Worm (Caenorhabditis elegans): ENCODE data around the gene srh-245.

The srh-245 gene

DNA sequence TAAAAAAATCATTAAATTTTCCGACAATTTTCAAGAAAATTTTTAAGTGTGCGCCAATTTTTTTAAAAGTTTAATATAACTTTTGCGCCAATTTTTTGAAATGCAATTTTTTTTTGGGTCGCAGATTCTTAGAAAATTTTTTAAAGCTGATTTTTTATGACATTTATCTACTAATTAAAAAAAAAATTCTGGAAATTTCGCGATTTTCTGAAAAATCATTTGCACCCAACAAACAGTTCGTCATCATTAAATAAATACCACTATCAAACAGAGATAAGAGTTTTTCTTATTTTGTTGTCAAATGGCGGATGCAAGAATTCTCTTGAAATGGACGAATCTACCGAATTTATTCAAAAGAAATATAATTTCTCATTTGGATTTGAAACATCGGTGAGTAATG lies 40.4 kb downstream of the srh-245 start, which contains the start of gene F48G7.13:
TSS of gene F48G7.13 (plus strand) at position 301 of the 400 bp plus-strand sequence.
- TF ChIP-seq lin-15B (tag; optimal IDR thresholded peaks at IDR 0.05): no peak
- no peak for TF ChIP-seq snpc-4 (tag; optimal IDR thresholded peaks at IDR 0.05)
- no peak for TF ChIP-seq ZK546.5 (tag; optimal IDR thresholded peaks at IDR 0.05)
- TF ChIP-seq nhr-28 (tag; optimal IDR thresholded peaks at IDR 0.05): no peak
- no peak for TF ChIP-seq ceh-16 (tag; optimal IDR thresholded peaks at IDR 0.05)
- TF ChIP-seq jun-1 (tag; optimal IDR thresholded peaks at IDR 0.05): no peak
- TF ChIP-seq nhr-76 (tag; optimal IDR thresholded peaks at IDR 0.05): no peak
- no peak for TF ChIP-seq elt-2 (tag; optimal IDR thresholded peaks at IDR 0.05)
- TF ChIP-seq fkh-2 (tag; optimal IDR thresholded peaks at IDR 0.05): no peak
- TF ChIP-seq mdl-1 (tag; optimal IDR thresholded peaks at IDR 0.05): no peak
- no peak for TF ChIP-seq hmg-11 (tag; optimal IDR thresholded peaks at IDR 0.05)

DNA sequence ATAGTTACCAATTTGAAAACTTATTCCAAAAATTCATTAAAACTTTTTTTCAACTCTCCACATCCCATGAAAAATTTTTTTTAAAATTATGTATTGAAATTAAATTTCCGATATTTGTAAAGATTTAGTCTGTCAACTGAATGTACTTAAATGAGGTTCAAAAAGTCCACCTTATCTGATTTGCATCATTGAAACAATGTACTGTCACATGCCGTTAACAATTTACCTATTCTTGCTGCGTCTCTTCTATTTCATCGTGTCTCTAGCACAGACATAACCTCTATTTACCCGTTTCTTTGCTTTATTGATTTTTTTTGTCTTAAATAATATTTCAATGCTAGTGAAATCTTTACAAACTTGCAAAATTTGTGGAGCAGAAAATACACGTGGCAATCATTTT lies 45.5 kb downstream of the srh-245 start, which contains the start of gene nhr-90:
TSS of gene nhr-90 (plus strand) at position 296 of the 400 bp plus-strand sequence.
- peak; percentile 41 for TF ChIP-seq elt-2 (tag; optimal IDR thresholded peaks at IDR 0.05)
- TF ChIP-seq nhr-67 (tag; optimal IDR thresholded peaks at IDR 0.05): no peak
- peak; percentile 25 for TF ChIP-seq nhr-23 (tag; optimal IDR thresholded peaks at IDR 0.05)
- peak; percentile 31 for TF ChIP-seq pqm-1 (tag; optimal IDR thresholded peaks at IDR 0.05)
- no peak for TF ChIP-seq nhr-237 (tag; optimal IDR thresholded peaks at IDR 0.05)
- peak; percentile 17 for TF ChIP-seq nhr-25 (tag; optimal IDR thresholded peaks at IDR 0.05)
- no peak for TF ChIP-seq lsy-12 (tag; optimal IDR thresholded peaks at IDR 0.05)
- TF ChIP-seq fos-1 (tag; optimal IDR thresholded peaks at IDR 0.05): no peak
- peak; percentile 44 for TF ChIP-seq ceh-28 (tag; optimal IDR thresholded peaks at IDR 0.05)
- no peak for TF ChIP-seq egl-5 (tag; optimal IDR thresholded peaks at IDR 0.05)
- TF ChIP-seq daf-12 (tag; optimal IDR thresholded peaks at IDR 0.05): no peak
- no peak for TF ChIP-seq fkh-10 (GFP tag; optimal IDR thresholded peaks at IDR 0.05)
- peak; percentile 36 for TF ChIP-seq elt-1 (tag; optimal IDR thresholded peaks at IDR 0.05)
- peak; percentile 5 for TF ChIP-seq snpc-4 (tag; optimal IDR thresholded peaks at IDR 0.05)

DNA sequence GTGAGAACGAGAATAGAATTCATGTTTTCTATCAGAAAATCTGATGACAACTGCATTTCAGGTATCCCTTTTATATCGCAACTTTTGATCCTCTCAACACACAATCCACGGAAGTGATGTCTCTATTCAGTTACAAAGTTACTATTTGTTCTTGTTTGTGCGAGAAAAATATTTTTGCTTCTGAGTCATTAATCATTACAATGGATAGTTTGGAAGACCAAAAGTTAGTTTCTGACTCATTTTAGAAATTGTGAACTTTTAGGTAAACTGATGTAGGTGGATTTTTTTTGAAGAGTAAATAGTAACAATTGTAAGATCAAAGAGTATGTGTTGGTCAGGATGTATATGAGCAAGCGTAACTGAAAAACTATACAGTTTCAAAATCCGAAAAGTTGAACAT lies 46.1 kb downstream of the srh-245 start, which contains the start of gene srlf-36:
TSS of gene srlf-36 (minus strand) at position 101 of the 400 bp plus-strand sequence.
- no peak for TF ChIP-seq nhr-25 (tag; optimal IDR thresholded peaks at IDR 0.05)

DNA sequence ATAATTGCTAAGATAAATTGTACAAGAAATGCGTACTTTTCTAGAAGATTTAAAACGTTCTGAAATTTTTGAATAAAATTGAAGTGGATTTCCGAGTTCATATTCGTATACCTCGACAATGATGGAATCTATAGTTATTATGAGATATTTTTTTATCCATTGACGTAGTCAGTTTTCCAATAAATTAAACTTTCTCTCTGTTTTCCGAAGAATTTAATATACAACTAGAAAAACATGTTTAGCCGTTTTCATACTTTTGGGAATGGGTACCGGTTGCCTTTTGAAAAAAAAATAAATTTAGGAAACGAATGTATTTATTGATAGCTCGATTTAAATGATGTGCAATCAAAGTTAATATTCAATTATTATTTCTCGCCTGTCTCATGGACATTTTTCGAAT lies 46.9 kb downstream of the srh-245 start, which contains the start of gene srw-109:
TSS of gene srw-109 (minus strand) at position 101 of the 400 bp plus-strand sequence.
- TF ChIP-seq egl-27 (tag; optimal IDR thresholded peaks at IDR 0.05) (no peak), ceh-16 (tag; optimal IDR thresholded peaks at IDR 0.05) (no peak), nhr-12 (tag; optimal IDR thresholded peaks at IDR 0.05) (no peak), aly-2 (tag; optimal IDR thresholded peaks at IDR 0.05) (no peak), pha-4 (tag; optimal IDR thresholded peaks at IDR 0.05) (no peak), nhr-28 (tag; optimal IDR thresholded peaks at IDR 0.05) (no peak), egl-5 (tag; optimal IDR thresholded peaks at IDR 0.05) (no peak), lsy-12 (tag; optimal IDR thresholded peaks at IDR 0.05) (no peak), hmg-11 (tag; optimal IDR thresholded peaks at IDR 0.05) (no peak), mdl-1 (tag; optimal IDR thresholded peaks at IDR 0.05) (no peak), elt-1 (tag; optimal IDR thresholded peaks at IDR 0.05) (no peak), lin-15B (tag; optimal IDR thresholded peaks at IDR 0.05) (no peak), eor-1 (tag; optimal IDR thresholded peaks at IDR 0.05) (no peak), daf-12 (tag; optimal IDR thresholded peaks at IDR 0.05) (no peak), nhr-23 (tag; optimal IDR thresholded peaks at IDR 0.05) (no peak), R02D3.7 (tag; optimal IDR thresholded peaks at IDR 0.05) (no peak), unc-39 (tag; optimal IDR thresholded peaks at IDR 0.05) (no peak), unc-62 (GFP tag; optimal IDR thresholded peaks at IDR 0.05) (no peak), zag-1 (tag; optimal IDR thresholded peaks at IDR 0.05) (no peak)

All from whole organism, L3 larva.